Worm (Caenorhabditis elegans): Measurements from ENCODE around the gene F14D2.19.

F14D2.19 gene

DNA sequence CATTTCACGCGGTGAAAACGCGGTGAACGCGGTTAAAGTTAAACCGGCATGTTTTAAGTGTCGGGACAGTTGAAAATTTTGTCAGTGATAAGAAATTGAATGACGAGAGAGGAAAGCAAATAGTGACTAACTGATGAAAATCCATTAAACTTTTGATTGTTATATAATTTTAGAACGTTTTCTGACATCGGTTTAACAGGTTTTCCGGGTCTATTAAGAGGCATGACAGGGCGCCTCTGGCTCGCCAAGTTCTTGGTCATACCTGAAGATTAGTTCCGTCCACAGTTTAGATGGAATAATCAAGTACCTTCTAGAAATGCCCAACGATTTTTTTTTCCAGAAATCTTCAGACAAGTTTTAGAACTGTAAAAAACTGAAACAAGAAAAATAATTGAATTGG lies 13.8 kb downstream of the F14D2.19 start, which contains the start of gene Y46D2A.2:
Gene Y46D2A.2, minus strand, starts transcription at position 101 of the 400 bp plus-strand sequence.
- no peak for TF ChIP-seq lir-3 (tag; optimal IDR thresholded peaks at IDR 0.05; ENCODE audit: poor library complexity)
- no peak for TF ChIP-seq zip-4 (GFP tag; optimal IDR thresholded peaks at IDR 0.05)
- peak; percentile 9 for TF ChIP-seq elt-2 (tag; optimal IDR thresholded peaks at IDR 0.05)

DNA sequence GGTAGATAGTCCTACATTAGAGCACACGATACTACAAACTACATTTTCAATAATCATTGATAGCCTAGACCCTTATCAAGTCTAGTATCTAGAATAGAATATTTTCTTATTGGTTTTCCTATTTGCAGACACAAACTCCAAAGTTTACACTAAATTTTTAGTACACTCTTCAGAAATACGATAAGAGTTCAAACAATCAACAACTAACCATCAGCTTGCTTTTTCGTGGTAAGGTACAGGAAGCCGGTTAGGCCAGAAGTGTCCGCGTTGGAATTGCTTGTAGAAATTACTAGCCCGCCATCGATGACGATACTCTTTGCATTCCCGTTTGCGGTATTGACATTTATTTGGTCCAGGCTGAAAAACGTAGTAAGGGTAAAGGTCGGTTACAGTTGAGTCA lies 14.7 kb downstream of the F14D2.19 start, which contains the start of gene Y46D2A.1:
Gene Y46D2A.1, plus strand, starts transcription at position 301 of the 400 bp plus-strand sequence.
- TF ChIP-seq nhr-85 (tag) (no peak), elt-2 (tag; optimal IDR thresholded peaks at IDR 0.05) (peak; percentile 49)

DNA sequence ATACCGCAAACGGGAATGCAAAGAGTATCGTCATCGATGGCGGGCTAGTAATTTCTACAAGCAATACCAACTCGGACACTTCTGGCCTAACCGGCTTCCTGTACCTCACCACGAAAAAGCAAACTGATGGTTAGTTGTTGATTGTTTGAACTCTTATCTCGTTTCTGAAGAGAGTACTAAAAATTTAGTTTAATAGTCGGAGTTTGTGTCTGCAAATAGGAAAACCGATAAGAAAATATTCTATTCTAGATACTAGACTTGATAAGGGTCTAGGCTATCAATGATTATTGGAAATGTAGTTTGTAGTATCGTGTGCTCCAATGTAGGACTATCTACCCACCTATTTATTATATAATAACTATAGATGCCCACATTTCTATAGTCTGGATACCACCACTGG lies 18.1 kb downstream of the F14D2.19 start:
- TF ChIP-seq nhr-20 (tag; optimal IDR thresholded peaks at IDR 0.05) (peak; percentile 17), hlh-4 (tag; optimal IDR thresholded peaks at IDR 0.05) (no peak), elt-2 (tag; optimal IDR thresholded peaks at IDR 0.05) (peak; percentile 84), nhr-77 (tag; optimal IDR thresholded peaks at IDR 0.05) (no peak)

DNA sequence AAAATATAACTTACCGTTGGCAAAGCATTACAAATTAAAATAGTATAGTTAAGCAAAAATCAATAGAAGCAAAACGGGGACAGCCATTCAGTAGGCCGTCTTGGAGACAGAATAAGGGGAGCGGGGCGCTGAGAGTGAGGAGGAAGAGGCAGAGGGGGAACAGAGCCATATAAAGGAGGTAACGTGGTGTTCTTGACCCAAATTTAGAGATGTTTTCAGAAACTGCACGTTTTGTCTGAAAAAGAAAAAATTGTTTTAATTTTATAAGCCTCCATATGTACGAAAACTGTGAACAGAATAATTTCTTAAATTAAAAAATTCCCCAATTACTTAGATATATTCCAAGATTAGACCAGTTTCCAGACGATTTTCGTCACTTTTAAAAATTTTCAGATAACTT lies 23.5 kb downstream of the F14D2.19 start, which contains the start of gene F39E9.6:
Gene F39E9.6, minus strand, starts transcription at position 101 of the 400 bp plus-strand sequence.
- TF ChIP-seq aly-2 (tag; optimal IDR thresholded peaks at IDR 0.05) = no peak
- TF ChIP-seq nhr-11 (tag; optimal IDR thresholded peaks at IDR 0.05) = no peak
- no peak for TF ChIP-seq hlh-17 (GFP tag; optimal IDR thresholded peaks at IDR 0.05; ENCODE audit: borderline replicate concordance)
- TF ChIP-seq pqm-1 (tag; optimal IDR thresholded peaks at IDR 0.05) = no peak
- TF ChIP-seq mab-9 (GFP tag; IDR thresholded peaks at IDR 0.05) = no peak
- TF ChIP-seq zip-4 (GFP tag; optimal IDR thresholded peaks at IDR 0.05) = no peak
- TF ChIP-seq alr-1 (tag; optimal IDR thresholded peaks at IDR 0.05; ENCODE audit: borderline replicate concordance) = no peak
- TF ChIP-seq fkh-4 (tag; optimal IDR thresholded peaks at IDR 0.05; ENCODE audit: borderline replicate concordance) = no peak
- TF ChIP-seq lin-13 (GFP tag; optimal IDR thresholded peaks at IDR 0.05) = no peak
- TF ChIP-seq sox-4 (tag; optimal IDR thresholded peaks at IDR 0.05) = no peak
- no peak for TF ChIP-seq pag-3 (tag; optimal IDR thresholded peaks at IDR 0.05; ENCODE audit: borderline replicate concordance, insufficient read depth)

DNA sequence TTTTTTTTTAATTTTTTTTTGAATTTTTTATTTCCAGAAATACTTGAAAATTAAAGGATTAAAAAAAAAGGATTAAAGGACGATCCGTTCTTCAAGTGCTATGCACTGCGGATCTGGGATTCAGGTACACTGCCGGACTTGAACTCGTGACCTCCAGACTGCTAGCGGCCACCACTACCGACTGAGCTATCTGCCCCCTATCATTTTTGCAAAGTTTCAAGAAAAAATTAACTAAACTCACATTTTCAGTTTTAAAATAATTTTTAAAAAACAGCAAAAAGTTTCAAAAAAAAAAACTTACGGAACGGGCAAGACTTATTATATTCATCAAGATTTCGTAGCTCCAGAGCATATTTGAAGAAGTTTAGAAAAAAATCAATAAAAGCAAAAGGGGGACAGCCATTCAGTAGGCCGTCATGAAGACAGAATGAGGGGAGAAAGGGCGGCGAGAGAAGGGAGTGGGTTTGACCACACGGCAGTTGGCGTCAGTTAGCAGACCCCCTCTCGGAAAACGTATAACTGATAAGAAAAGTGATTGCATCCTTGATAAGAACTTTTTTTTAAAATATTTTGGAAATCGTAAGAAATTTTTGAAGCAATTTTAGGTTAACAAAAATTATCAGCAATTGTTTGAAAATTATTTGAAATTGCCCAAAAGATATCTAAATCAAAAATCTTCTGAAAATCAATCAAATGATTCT lies 25.8 kb downstream of the F14D2.19 start:
- TF ChIP-seq nhr-20 (tag; optimal IDR thresholded peaks at IDR 0.05) (no peak), rnt-1 (tag; optimal IDR thresholded peaks at IDR 0.05) (peak; percentile 16), xbp-1 (tag; optimal IDR thresholded peaks at IDR 0.05) (no peak), tbx-2 (tag; optimal IDR thresholded peaks at IDR 0.05) (no peak), C34B4.2 (tag; optimal IDR thresholded peaks at IDR 0.05) (no peak), hpl-2 (GFP tag; optimal IDR thresholded peaks at IDR 0.05) (no peak), nhr-71 (tag; optimal IDR thresholded peaks at IDR 0.05) (no peak), lin-13 (GFP tag; optimal IDR thresholded peaks at IDR 0.05) (no peak), pqm-1 (tag; optimal IDR thresholded peaks at IDR 0.05) (no peak), ces-1 (GFP tag; optimal IDR thresholded peaks at IDR 0.05) (no peak), elt-2 (tag; optimal IDR thresholded peaks at IDR 0.05) (peak; percentile 50), lin-14 (GFP tag; optimal IDR thresholded peaks at IDR 0.05) (no peak), unc-30 (tag; optimal IDR thresholded peaks at IDR 0.05) (no peak), sup-37 (GFP tag; optimal IDR thresholded peaks at IDR 0.05) (no peak)

DNA sequence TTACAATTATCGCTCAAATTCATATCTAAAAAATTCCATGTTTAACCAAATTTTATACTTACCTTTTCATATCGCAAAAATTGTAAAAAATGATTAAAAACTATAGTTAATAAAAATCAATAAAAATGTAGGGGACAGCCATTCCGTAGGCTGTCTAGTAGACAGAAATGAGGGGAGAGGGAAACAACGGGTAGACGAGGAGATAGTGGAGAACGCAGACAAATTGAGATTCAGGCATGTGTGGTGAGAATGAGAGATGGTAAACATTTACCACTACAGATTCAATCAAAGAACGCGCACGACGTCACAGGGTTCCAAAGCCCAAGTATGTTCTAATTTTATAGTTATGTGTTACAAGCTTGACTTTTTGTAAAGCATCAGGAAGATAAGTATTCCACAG lies 33.4 kb downstream of the F14D2.19 start:
- TF ChIP-seq ceh-8 (GFP tag; optimal IDR thresholded peaks at IDR 0.05) = no peak
- TF ChIP-seq Y116A8C.19 (tag; optimal IDR thresholded peaks at IDR 0.05; ENCODE audit: borderline replicate concordance) = no peak
- no peak for TF ChIP-seq lin-35 (GFP tag; optimal IDR thresholded peaks at IDR 0.05)
- TF ChIP-seq unc-62 (GFP tag; optimal IDR thresholded peaks at IDR 0.05) = no peak
- TF ChIP-seq lin-14 (GFP tag; optimal IDR thresholded peaks at IDR 0.05) = peak; percentile 45
- peak; percentile 33 for TF ChIP-seq snu-23 (GFP tag; optimal IDR thresholded peaks at IDR 0.05)
- TF ChIP-seq elt-3 (tag; optimal IDR thresholded peaks at IDR 0.05) = peak in 1 of 6 experiments; percentile 4
- TF ChIP-seq swsn-7 (tag; optimal IDR thresholded peaks at IDR 0.05) = no peak
- TF ChIP-seq lsy-2 (tag; optimal IDR thresholded peaks at IDR 0.05) = peak in 1 of 2 experiments; percentile 23
- peak; percentile 56 for TF ChIP-seq nhr-19 (GFP tag; conservative IDR thresholded peaks at IDR 0.05)
- TF ChIP-seq C04F5.9 (tag; optimal IDR thresholded peaks at IDR 0.05) = no peak
- no peak for TF ChIP-seq egl-13 (tag; optimal IDR thresholded peaks at IDR 0.05)
- TF ChIP-seq nhr-71 (tag; optimal IDR thresholded peaks at IDR 0.05) = peak; percentile 10
- no peak for TF ChIP-seq isw-1 (GFP tag; IDR thresholded peaks at IDR 0.05)
- no peak for TF ChIP-seq ceh-88 (GFP tag; IDR thresholded peaks at IDR 0.05)
- TF ChIP-seq mdl-1 (tag; optimal IDR thresholded peaks at IDR 0.05) = no peak
- peak; percentile 75 for TF ChIP-seq nhr-85 (tag)

All from whole organism, L1 larva.